Worm (Caenorhabditis elegans) whole organism, young adult: ENCODE measurements around the gene pek-1.

Experiments used
- F10E7.11 ChIP-seq: sonication (generic microtip); optimal IDR thresholded peaks from 2 replicates; lab custom pipeline; 2017; ENCODE audit warnings: mild to moderate bottlenecking, missing genetic modification characterization, moderate library complexity, missing compliant biosample characterization
- Y95B8A.8 ChIP-seq: fragments of 200-800 bp; sonication (Bioruptor generic); IDR thresholded peaks from 2 replicates; pipeline ENCODE4 v1.3.6; 2022; ENCODE audit warnings: missing genetic modification reagents, missing genetic modification characterization, missing compliant biosample characterization

ce11 chrX:11463005-11463404, 48.3 kb upstream of the pek-1 start:
- TF ChIP-seq Y95B8A.8 (GFP tag; lab: Robert Waterston, UW) (no peak), F10E7.11 (no peak)
